Worm (Caenorhabditis elegans) whole organism, L1 larva: ENCODE data around the gene srx-17.

Source experiments
- C04F5.9 ChIP-seq: sonication (generic microtip); optimal IDR thresholded peaks from 2 replicates; lab custom pipeline; 2016; ENCODE audit warnings: missing genetic modification characterization, missing compliant biosample characterization
- C16A3.4 ChIP-seq: fragments of 150-350 bp; optimal IDR thresholded peaks from 2 replicates; lab custom pipeline; 2014; ENCODE audit warnings: missing biosample characterization, missing genetic modification characterization
- C34B4.2 ChIP-seq: sonication (generic microtip); optimal IDR thresholded peaks from 2 replicates; lab custom pipeline; 2017; ENCODE audit warnings: mild to moderate bottlenecking, missing genetic modification characterization, missing compliant biosample characterization
- F16B12.6 ChIP-seq: fragments of 150-350 bp; optimal IDR thresholded peaks from 2 replicates; lab custom pipeline; 2014; ENCODE audit warnings: missing biosample characterization, missing genetic modification characterization
- Y116A8C.19 ChIP-seq: sonication (generic microtip); optimal IDR thresholded peaks from 2 replicates; lab custom pipeline; 2016; ENCODE audit warnings: missing compliant biosample characterization, missing genetic modification characterization, borderline replicate concordance
- aha-1 ChIP-seq: fragments of 150-350 bp; optimal IDR thresholded peaks from 2 replicates; lab custom pipeline; 2014; ENCODE audit warnings: missing biosample characterization, missing genetic modification characterization
- alr-1 ChIP-seq: fragments of 200-800 bp; sonication (Bioruptor generic); optimal IDR thresholded peaks from 2 replicates; lab custom pipeline; 2018; ENCODE audit warnings: borderline replicate concordance, mild to moderate bottlenecking, missing genetic modification characterization, missing compliant biosample characterization
- blmp-1 ChIP-seq: fragments of 150-350 bp; optimal IDR thresholded peaks from 2 replicates; lab custom pipeline; 2014; ENCODE audit warnings: missing biosample characterization, missing genetic modification characterization
- ceh-90 ChIP-seq: sonication (generic microtip); optimal IDR thresholded peaks from 2 replicates; lab custom pipeline; 2016; ENCODE audit warnings: missing genetic modification characterization, missing compliant biosample characterization
- ces-1 ChIP-seq: fragments of 150-350 bp; optimal IDR thresholded peaks from 2 replicates; lab custom pipeline; 2014; ENCODE audit warnings: missing biosample characterization, missing genetic modification reagents, missing genetic modification characterization
- dsc-1 ChIP-seq: sonication (generic microtip); optimal IDR thresholded peaks from 2 replicates; lab custom pipeline; 2016; ENCODE audit warnings: mild to moderate bottlenecking, missing genetic modification characterization, missing compliant biosample characterization
- efl-1 ChIP-seq, 4 experiments: fragments of 150-350 bp; optimal IDR thresholded peaks in 3 of 4; peaks in 1 of 4; 1 replicate in 1 of 4; 2 replicates in 3 of 4; lab custom pipeline; 2014; ENCODE audit warnings: missing biosample characterization in 2 of 4, missing genetic modification characterization in 2 of 4, missing genetic modification reagents in 2 of 4
- fos-1 ChIP-seq: fragments of 150-350 bp; optimal IDR thresholded peaks from 2 replicates; lab custom pipeline; 2014; ENCODE audit warnings: missing biosample characterization, missing genetic modification characterization
- grh-1 ChIP-seq: fragments of 200-800 bp; sonication (Bioruptor generic); IDR thresholded peaks from 2 replicates; pipeline ENCODE4 v1.3.6; 2022; ENCODE audit warnings: missing genetic modification reagents, missing genetic modification characterization, missing compliant biosample characterization
- isw-1 ChIP-seq: fragments of 200-800 bp; sonication (Bioruptor generic); IDR thresholded peaks from 2 replicates; pipeline ENCODE4 v1.3.6; 2022; ENCODE audit warnings: missing genetic modification characterization, missing compliant biosample characterization
- jun-1 ChIP-seq: fragments of 150-350 bp; optimal IDR thresholded peaks from 2 replicates; lab custom pipeline; 2014; ENCODE audit warnings: missing biosample characterization, missing genetic modification reagents, missing genetic modification characterization
- lin-14 ChIP-seq: fragments of 200-800 bp; sonication (Bioruptor generic); optimal IDR thresholded peaks from 2 replicates; lab custom pipeline; 2018; ENCODE audit warnings: mild to moderate bottlenecking, missing genetic modification characterization, moderate library complexity, missing compliant biosample characterization
- lin-35 ChIP-seq, 2 experiments: fragments of 150-350 bp; optimal IDR thresholded peaks; 2 replicates each; lab custom pipeline; 2014; ENCODE audit warnings: missing biosample characterization in 2 of 2, missing genetic modification characterization in 2 of 2, missing genetic modification reagents in 2 of 2
- lir-3 ChIP-seq: sonication (generic microtip); optimal IDR thresholded peaks from 2 replicates; lab custom pipeline; 2016; ENCODE audit warnings: mild to moderate bottlenecking, missing genetic modification characterization, moderate library complexity, missing compliant biosample characterization; ENCODE audit not compliant: poor library complexity
- lsy-2 ChIP-seq, 2 experiments: fragments of 150-350 bp; optimal IDR thresholded peaks; 2 replicates each; lab custom pipeline; 2014; ENCODE audit warnings: missing biosample characterization in 2 of 2, missing genetic modification characterization in 2 of 2
- mep-1 ChIP-seq: fragments of 150-350 bp; optimal IDR thresholded peaks from 2 replicates; lab custom pipeline; 2014; ENCODE audit warnings: missing biosample characterization, missing genetic modification characterization
- nhr-11 ChIP-seq: fragments of 150-350 bp; optimal IDR thresholded peaks from 2 replicates; lab custom pipeline; 2014; ENCODE audit warnings: missing biosample characterization, missing genetic modification characterization
- nhr-19 ChIP-seq: fragments of 200-800 bp; sonication (Bioruptor generic); conservative IDR thresholded peaks from 2 replicates; pipeline ENCODE4 v1.3.6; 2022; ENCODE audit warnings: missing genetic modification characterization, missing compliant biosample characterization
- nhr-20 ChIP-seq: sonication (generic microtip); optimal IDR thresholded peaks from 2 replicates; lab custom pipeline; 2016; ENCODE audit warnings: mild to moderate bottlenecking, missing genetic modification characterization, missing compliant biosample characterization
- nhr-77 ChIP-seq: fragments of 150-350 bp; optimal IDR thresholded peaks from 2 replicates; lab custom pipeline; 2014; ENCODE audit warnings: missing biosample characterization, missing genetic modification characterization
- nhr-90 ChIP-seq: sonication (generic microtip); optimal IDR thresholded peaks from 2 replicates; lab custom pipeline; 2016; ENCODE audit warnings: mild to moderate bottlenecking, missing genetic modification characterization, missing compliant biosample characterization; ENCODE audit not compliant: poor library complexity
- pag-3 ChIP-seq: sonication (generic microtip); optimal IDR thresholded peaks from 2 replicates; lab custom pipeline; 2017; ENCODE audit warnings: missing genetic modification characterization, mild to moderate bottlenecking, missing compliant biosample characterization, antibody characterized with exemption, borderline replicate concordance; ENCODE audit not compliant: insufficient read depth
- pax-3 ChIP-seq: fragments of 200-800 bp; sonication (Bioruptor generic); optimal IDR thresholded peaks from 2 replicates; lab custom pipeline; 2018; ENCODE audit warnings: mild to moderate bottlenecking, missing genetic modification characterization, moderate library complexity, missing compliant biosample characterization
- skn-1 ChIP-seq: fragments of 150-350 bp; optimal IDR thresholded peaks from 2 replicates; lab custom pipeline; 2014; ENCODE audit warnings: missing biosample characterization, missing genetic modification characterization
- snpc-4 ChIP-seq: fragments of 150-350 bp; optimal IDR thresholded peaks from 2 replicates; lab custom pipeline; 2014; ENCODE audit warnings: missing biosample characterization, missing genetic modification characterization
- sptf-1 ChIP-seq: fragments of 150-350 bp; optimal IDR thresholded peaks from 2 replicates; lab custom pipeline; 2014; ENCODE audit warnings: missing biosample characterization, missing genetic modification characterization
- sup-37 ChIP-seq: fragments of 200-800 bp; sonication (Bioruptor generic); optimal IDR thresholded peaks from 2 replicates; lab custom pipeline; 2018; ENCODE audit warnings: mild to moderate bottlenecking, missing genetic modification characterization, missing compliant biosample characterization
- swsn-7 ChIP-seq: sonication (generic microtip); optimal IDR thresholded peaks from 2 replicates; lab custom pipeline; 2016; ENCODE audit warnings: missing genetic modification characterization, missing compliant biosample characterization
- unc-86 ChIP-seq: sonication (generic microtip); optimal IDR thresholded peaks from 2 replicates; lab custom pipeline; 2016; ENCODE audit warnings: missing genetic modification characterization, missing compliant biosample characterization
- xbp-1 ChIP-seq: sonication (generic microtip); optimal IDR thresholded peaks from 2 replicates; lab custom pipeline; 2016; ENCODE audit warnings: missing genetic modification characterization, missing compliant biosample characterization
- zag-1 ChIP-seq: fragments of 150-350 bp; optimal IDR thresholded peaks from 2 replicates; lab custom pipeline; 2014; ENCODE audit warnings: missing biosample characterization, missing genetic modification characterization
- zip-4 ChIP-seq: fragments of 200-800 bp; sonication (Bioruptor generic); optimal IDR thresholded peaks from 2 replicates; lab custom pipeline; 2018; ENCODE audit warnings: mild to moderate bottlenecking, missing genetic modification characterization, moderate library complexity, missing compliant biosample characterization

Gene srx-17

DNA sequence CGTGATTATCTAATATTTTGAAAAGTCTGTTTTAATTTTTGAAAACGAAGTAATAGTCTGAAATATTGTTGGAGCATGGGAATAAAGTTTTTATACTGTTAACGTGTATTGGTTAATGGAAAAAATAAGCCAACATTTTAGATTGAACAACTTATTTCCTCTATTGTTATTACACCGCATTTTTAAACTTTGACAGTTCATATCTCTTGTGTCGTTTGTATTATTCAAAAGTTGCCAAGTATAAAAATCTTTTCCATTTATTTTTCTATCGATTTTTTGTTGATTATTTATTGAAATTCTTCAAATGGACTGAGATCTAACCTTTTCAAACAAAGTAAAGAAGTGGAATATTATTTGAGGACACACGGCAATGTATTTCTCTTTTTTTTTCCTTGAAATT is 10.2 kb upstream of the srx-17 start, which contains the start of gene str-165:
str-165 (plus strand) TSS at position 301 of the 400 bp plus-strand sequence.
- TF ChIP-seq alr-1 (tag; lab: Kevin White, UChicago), result no peak
- no peak for TF ChIP-seq ces-1 (GFP tag; lab: Kevin White, UChicago)
- no peak for TF ChIP-seq dsc-1 (tag; lab: Kevin White, UChicago)
- TF ChIP-seq xbp-1, result no peak
- no peak for TF ChIP-seq lin-35 (GFP tag; optimal IDR thresholded peaks at IDR 0.05; lab: Kevin White, UChicago)
- no peak for TF ChIP-seq nhr-11 (tag; lab: Kevin White, UChicago)

DNA sequence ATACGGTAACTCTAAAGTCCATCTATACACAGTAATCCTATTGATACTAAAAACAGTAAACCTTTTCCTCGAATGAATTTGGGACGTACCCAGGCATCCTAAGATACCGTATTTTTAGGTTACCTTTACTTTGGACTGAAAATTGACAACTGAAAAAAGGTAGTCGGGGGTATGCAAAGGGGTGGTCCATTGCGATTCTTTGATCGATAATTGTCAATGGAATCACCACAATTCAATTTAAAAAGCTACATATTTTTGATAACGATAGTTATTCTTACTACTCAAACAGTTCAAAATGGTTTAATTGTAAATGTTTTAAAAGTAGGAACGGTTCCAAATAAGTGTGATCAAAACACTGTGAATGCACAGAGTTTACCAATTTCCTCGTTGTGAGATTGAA is 7.1 kb upstream of the srx-17 start, which contains the start of gene srx-129:
srx-129 (plus strand) TSS at position 301 of the 400 bp plus-strand sequence.
- no peak for TF ChIP-seq zag-1
- TF ChIP-seq swsn-7, result no peak
- TF ChIP-seq nhr-19 (GFP tag; lab: Robert Waterston, UW), result no peak
- TF ChIP-seq fos-1 (tag; lab: Kevin White, UChicago), result no peak
- no peak for TF ChIP-seq lin-35 (GFP tag; optimal IDR thresholded peaks at IDR 0.05; lab: Kevin White, UChicago)
- no peak for TF ChIP-seq pax-3 (tag; lab: Kevin White, UChicago)
- no peak for TF ChIP-seq isw-1
- no peak for TF ChIP-seq mep-1 (tag; lab: Kevin White, UChicago)
- no peak for TF ChIP-seq lin-14 (GFP tag; lab: Kevin White, UChicago)
- no peak for TF ChIP-seq Y116A8C.19 (tag; lab: Kevin White, UChicago)
- no peak for TF ChIP-seq skn-1
- TF ChIP-seq sup-37 (GFP tag; lab: Kevin White, UChicago), result no peak
- TF ChIP-seq C16A3.4, result no peak
- TF ChIP-seq C34B4.2 (tag; lab: Kevin White, UChicago), result no peak
- no peak for TF ChIP-seq grh-1 (GFP tag; lab: Robert Waterston, UW)
- no peak for TF ChIP-seq dsc-1 (tag; lab: Kevin White, UChicago)

DNA sequence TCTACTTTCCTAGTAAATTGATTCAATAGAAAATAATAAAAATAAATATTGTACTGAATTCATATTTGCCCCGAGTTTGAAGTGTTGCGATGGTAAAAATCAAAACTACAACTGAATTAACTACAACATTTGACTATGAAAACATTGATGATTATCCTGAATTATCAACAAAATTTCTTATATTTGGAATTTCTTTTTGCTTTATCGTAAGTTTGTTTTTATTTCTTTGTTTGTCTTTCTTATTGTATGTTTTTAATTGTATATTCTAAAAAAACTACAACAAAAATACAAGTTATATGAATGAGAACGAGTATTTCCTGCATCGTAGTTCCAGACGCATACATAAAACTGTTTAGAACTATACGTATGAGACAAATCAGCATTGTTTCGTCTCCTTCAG is 3.8 kb upstream of the srx-17 start, which contains the start of gene srx-128:
srx-128 (plus strand) TSS at position 301 of the 400 bp plus-strand sequence.
- TF ChIP-seq nhr-19 (GFP tag; lab: Robert Waterston, UW), result no peak
- no peak for TF ChIP-seq dsc-1 (tag; lab: Kevin White, UChicago)
- no peak for TF ChIP-seq zip-4 (GFP tag; lab: Kevin White, UChicago)
- TF ChIP-seq efl-1 (optimal IDR thresholded peaks at IDR 0.05; lab: Kevin White, UChicago), result no peak
- peak in 1 of 2 experiments; percentile 47 for TF ChIP-seq efl-1 (GFP tag; optimal IDR thresholded peaks at IDR 0.05 in 1 of 2; lab: Kevin White, UChicago)
- no peak for TF ChIP-seq aha-1 (tag; lab: Kevin White, UChicago)
- TF ChIP-seq unc-86, result no peak

DNA sequence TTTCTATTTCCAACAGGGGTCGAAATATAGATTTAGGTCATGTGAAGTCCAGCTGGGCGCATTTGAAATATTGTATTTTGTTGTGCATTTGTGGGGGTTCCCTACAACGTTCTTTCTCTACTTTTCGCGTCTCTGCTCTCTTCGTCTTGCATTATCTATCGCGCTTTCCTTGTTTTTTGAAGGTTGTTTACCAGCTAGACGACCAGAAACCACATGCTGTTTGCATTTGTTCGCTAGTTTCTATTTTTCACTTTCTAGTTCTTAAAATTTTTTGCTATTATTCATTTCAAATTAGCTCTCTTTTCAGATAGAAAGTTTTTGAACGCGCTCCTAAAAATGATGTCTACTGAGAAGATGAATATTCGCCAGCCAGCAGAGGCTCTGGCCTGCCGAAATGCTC is 1.6 kb upstream of the srx-17 start, which contains the start of gene F55B12.10:
F55B12.10 (plus strand) TSS at position 301 of the 400 bp plus-strand sequence.
- TF ChIP-seq pag-3 (tag; lab: Kevin White, UChicago) (no peak), ceh-90 (tag; lab: Kevin White, UChicago) (no peak), nhr-90 (no peak), jun-1 (tag; lab: Kevin White, UChicago) (no peak), blmp-1 (no peak), lir-3 (tag; lab: Kevin White, UChicago) (no peak), lsy-2 (tag; optimal IDR thresholded peaks at IDR 0.05; lab: Kevin White, UChicago) (no peak), nhr-20 (tag; lab: Kevin White, UChicago) (no peak), C04F5.9 (tag; lab: Kevin White, UChicago) (no peak), sptf-1 (tag; lab: Kevin White, UChicago) (no peak), snpc-4 (tag; lab: Kevin White, UChicago) (no peak), nhr-77 (no peak), F16B12.6 (no peak)
